Fruit fly (Drosophila melanogaster) whole organism, pupa: Measurements from ENCODE around the gene PGRP-LD.

Experiments used
- CG13204 ChIP-seq: fragments of 200-800 bp; sonication (Bioruptor generic); optimal IDR thresholded peaks from 2 replicates; lab custom pipeline; 2018; ENCODE audit warnings: missing biosample characterization, mild to moderate bottlenecking, missing genetic modification characterization, moderate library complexity
- CG14655 ChIP-seq: fragments of 200-800 bp; sonication (Bioruptor generic); optimal IDR thresholded peaks from 3 replicates; lab custom pipeline; 2017; ENCODE audit warnings: mild to moderate bottlenecking, missing biosample characterization, missing genetic modification reagents, missing genetic modification characterization
- CG17806 ChIP-seq: fragments of 200-800 bp; sonication (Bioruptor generic); optimal IDR thresholded peaks from 2 replicates; lab custom pipeline; 2018; ENCODE audit warnings: missing biosample characterization, mild to moderate bottlenecking, missing genetic modification characterization, moderate library complexity
- CG8159 ChIP-seq: fragments of 200-800 bp; sonication (Bioruptor generic); optimal IDR thresholded peaks from 3 replicates; lab custom pipeline; 2018; ENCODE audit warnings: missing biosample characterization, mild to moderate bottlenecking, missing genetic modification characterization, moderate library complexity
- Pif1B ChIP-seq: fragments of 200-800 bp; sonication (Bioruptor generic); optimal IDR thresholded peaks from 3 replicates; lab custom pipeline; 2016; ENCODE audit warnings: missing biosample characterization, missing genetic modification characterization
- gl ChIP-seq: fragments of 200-800 bp; sonication (Bioruptor generic); optimal IDR thresholded peaks from 2 replicates; lab custom pipeline; 2018; ENCODE audit warnings: missing biosample characterization, mild to moderate bottlenecking, missing genetic modification characterization

DNA sequence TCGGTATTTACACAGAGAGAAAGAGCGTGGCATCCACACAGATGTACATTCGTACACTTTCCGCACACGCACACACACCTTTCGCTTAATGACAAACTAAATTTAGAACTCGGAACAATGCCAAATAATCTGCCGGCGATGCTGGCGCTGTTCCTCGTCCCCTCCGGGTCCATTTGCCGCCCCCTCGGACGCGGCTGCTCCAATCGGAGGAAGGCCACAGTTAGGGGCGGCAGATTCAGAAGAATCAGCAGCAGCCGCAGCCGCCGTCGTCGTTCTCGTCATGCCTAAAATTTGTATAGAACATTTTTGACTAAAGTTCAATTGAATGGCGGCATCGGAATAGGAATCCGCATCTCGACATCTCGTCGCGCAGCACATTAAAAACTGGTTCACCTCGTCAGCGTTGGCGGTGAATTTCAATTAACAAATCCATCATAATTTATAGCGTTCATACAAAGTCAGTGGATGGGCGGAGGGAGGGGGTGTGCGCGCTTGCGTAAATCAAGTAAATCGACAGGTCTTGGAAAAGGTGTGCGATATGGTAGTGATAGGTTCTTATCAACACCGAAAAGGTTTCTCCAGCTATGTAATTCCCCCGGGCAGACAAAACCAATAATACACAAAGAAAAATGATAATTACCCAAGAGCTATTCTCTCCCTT is 28.8 kb downstream of the PGRP-LD start:
- TF ChIP-seq CG13204 (no peak), Pif1B (GFP tag; lab: Kevin White, UChicago) (no peak), CG8159 (tag; lab: Kevin White, UChicago) (no peak), CG17806 (no peak), CG14655 (GFP tag; lab: Kevin White, UChicago) (no peak), gl (tag; lab: Kevin White, UChicago) (no peak)
